Worm (Caenorhabditis elegans): ENCODE results near the gene erp-44.2.

ce11 chrIV:7790801-7791588 is 43.5 kb downstream of the erp-44.2 start, which contains the start of gene rsp-6:
- TF ChIP-seq rnt-1 (tag; optimal IDR thresholded peaks at IDR 0.05) (peak; percentile 81), nhr-28 (tag; optimal IDR thresholded peaks at IDR 0.05) (no peak), nhr-237 (tag; optimal IDR thresholded peaks at IDR 0.05) (peak; percentile 76), snpc-4 (tag; optimal IDR thresholded peaks at IDR 0.05) (peak; percentile 10)

All from whole organism, L1 larva.